Worm (Caenorhabditis elegans) whole organism, L4/young adult: ENCODE data around the gene tif-1A.

Experiments
- W03F9.2 ChIP-seq: fragments of 150-350 bp; optimal IDR thresholded peaks from 2 replicates; lab custom pipeline; 2014; ENCODE audit warnings: missing biosample characterization, missing genetic modification characterization
- dao-5 ChIP-seq: sonication (generic microtip); optimal IDR thresholded peaks from 2 replicates; lab custom pipeline; 2016; ENCODE audit warnings: missing genotype, missing genetic modification characterization, moderate library complexity, missing compliant biosample characterization
- him-1 ChIP-seq: sonication (generic microtip); optimal IDR thresholded peaks from 2 replicates; lab custom pipeline; 2016; ENCODE audit warnings: missing genotype, missing genetic modification reagents, missing genetic modification characterization, missing compliant biosample characterization

The tif-1A gene

DNA sequence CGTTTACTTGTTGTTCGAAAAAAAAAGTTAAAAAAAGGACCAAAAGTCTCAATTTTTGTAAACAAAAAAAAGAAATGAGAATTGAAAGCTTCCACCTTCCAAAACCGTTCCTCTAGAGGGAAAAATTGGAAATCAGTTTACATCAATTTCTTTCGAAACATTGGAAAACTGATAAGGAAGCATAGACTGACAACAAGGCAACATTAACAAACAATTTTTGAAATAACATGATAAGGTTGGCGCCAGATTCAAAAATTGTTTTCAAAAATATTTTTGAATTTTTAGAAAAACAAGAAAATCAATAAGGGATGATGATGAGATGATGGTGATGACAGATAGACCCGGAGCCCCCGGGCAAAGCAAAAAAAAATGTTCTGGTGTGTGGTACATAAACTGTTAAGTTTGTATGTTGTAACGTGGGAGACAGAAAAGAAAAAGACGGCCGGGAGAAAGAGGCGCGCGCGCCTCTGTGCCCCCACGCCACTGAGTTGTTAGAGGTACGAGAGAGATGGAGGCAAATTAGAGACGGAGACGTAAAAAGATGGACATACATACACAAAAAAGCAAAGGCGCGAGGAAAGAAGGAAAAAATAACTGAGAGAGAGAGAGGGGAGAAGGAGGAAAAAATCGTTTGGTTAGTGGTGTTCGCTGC lies 23.8 kb downstream of the tif-1A start:
- TF ChIP-seq W03F9.2 (tag; lab: Kevin White, UChicago) = peak; percentile 46
- TF ChIP-seq him-1 (tag; lab: Kevin White, UChicago) = no peak
- no peak for TF ChIP-seq dao-5 (tag; lab: Kevin White, UChicago)

ce11 chrIII:3978438-3978837 lies 25.5 kb downstream of the tif-1A start:
- TF ChIP-seq W03F9.2 (tag; lab: Kevin White, UChicago) (no peak), him-1 (tag; lab: Kevin White, UChicago) (no peak), dao-5 (tag; lab: Kevin White, UChicago) (no peak)

DNA sequence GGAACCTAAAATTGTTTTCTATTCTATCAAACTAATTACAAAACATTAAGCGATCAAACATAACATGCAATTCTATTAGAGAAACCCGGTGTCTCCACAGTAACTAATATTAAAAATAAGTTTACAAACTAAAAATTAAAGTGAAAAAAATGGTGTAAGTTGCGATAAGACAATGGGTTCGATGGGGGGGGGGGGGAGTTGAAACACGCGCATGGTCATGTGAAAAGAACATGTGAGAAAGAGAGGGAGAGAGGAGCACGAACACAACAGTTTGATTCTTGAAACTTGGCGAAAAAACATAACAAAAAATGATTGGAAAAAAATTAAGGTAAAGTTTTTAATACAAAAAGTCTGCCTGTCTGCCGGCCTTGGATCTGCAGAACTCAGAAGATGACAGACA lies 26.9 kb downstream of the tif-1A start:
- TF ChIP-seq dao-5 (tag; lab: Kevin White, UChicago) = no peak
- TF ChIP-seq W03F9.2 (tag; lab: Kevin White, UChicago) = no peak
- no peak for TF ChIP-seq him-1 (tag; lab: Kevin White, UChicago)

- TF ChIP-seq dao-5 (tag; lab: Kevin White, UChicago) = no peak
- TF ChIP-seq him-1 (tag; lab: Kevin White, UChicago) = no peak
- no peak for TF ChIP-seq W03F9.2 (tag; lab: Kevin White, UChicago)
Measured at ce11 chrIII:3976291-3976690, 27.6 kb downstream of the tif-1A start, which contains the start of gene msi-1. Gene msi-1 (minus strand): TSS chrIII:3976391.

DNA sequence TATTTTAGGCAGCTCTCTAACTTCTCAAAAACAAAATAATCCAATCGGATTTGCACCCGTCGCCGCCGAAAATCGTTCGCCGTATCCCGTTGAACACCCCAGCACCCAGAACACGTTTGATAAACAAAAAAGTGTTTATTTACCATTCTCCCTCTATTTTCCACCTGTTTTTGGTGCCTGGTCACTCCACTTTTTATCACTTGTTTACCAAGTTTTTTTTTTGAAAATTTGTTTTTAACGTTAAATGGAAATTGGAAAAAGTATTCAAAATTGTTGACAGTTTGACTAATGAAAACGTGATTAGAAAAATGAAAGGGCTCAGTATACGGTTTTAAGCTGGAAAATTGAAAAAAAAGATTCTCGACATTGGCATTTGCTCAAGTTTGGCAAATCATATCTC lies 28.9 kb downstream of the tif-1A start:
- TF ChIP-seq dao-5 (tag; lab: Kevin White, UChicago) = no peak

ce11 chrIII:3974503-3974902 lies 29.4 kb downstream of the tif-1A start:
- no peak for TF ChIP-seq him-1 (tag; lab: Kevin White, UChicago)
- no peak for TF ChIP-seq W03F9.2 (tag; lab: Kevin White, UChicago)
- TF ChIP-seq dao-5 (tag; lab: Kevin White, UChicago) = no peak

DNA sequence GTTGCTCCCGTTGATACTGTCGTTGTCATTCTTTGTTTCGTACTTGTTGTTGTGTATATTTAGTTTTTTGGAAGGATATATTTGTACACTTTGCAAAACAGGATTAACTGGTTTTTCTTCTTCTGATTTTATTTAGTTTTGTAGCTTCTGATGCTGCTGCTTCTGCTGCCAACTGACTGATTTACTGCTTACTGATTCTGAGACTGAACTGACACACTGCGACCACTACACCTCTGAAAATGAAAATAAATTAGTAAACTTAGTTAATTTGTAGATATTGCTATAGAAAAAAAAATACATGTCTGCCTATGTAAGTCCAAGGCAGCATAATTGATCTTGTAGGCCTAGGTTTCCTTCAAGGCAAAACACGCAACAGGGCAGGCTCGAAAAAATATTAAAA lies 31.2 kb downstream of the tif-1A start, which contains the start of gene R10E9.4:
Gene R10E9.4, minus strand, starts transcription at position 101 of the 400 bp plus-strand sequence.
- no peak for TF ChIP-seq dao-5 (tag; lab: Kevin White, UChicago)
- TF ChIP-seq W03F9.2 (tag; lab: Kevin White, UChicago) = no peak
- no peak for TF ChIP-seq him-1 (tag; lab: Kevin White, UChicago)

ce11 chrIII:3970395-3970794 lies 33.5 kb downstream of the tif-1A start:
- TF ChIP-seq dao-5 (tag; lab: Kevin White, UChicago) (no peak), W03F9.2 (tag; lab: Kevin White, UChicago) (no peak), him-1 (tag; lab: Kevin White, UChicago) (no peak)

ce11 chrIII:3969133-3969532 lies 34.8 kb downstream of the tif-1A start:
- TF ChIP-seq him-1 (tag; lab: Kevin White, UChicago) (no peak), dao-5 (tag; lab: Kevin White, UChicago) (no peak), W03F9.2 (tag; lab: Kevin White, UChicago) (no peak)

- TF ChIP-seq dao-5 (tag; lab: Kevin White, UChicago) (no peak), him-1 (tag; lab: Kevin White, UChicago) (no peak), W03F9.2 (tag; lab: Kevin White, UChicago) (no peak)
Measured at ce11 chrIII:3966143-3966542, 37.8 kb downstream of the tif-1A start.

- TF ChIP-seq him-1 (tag; lab: Kevin White, UChicago) = no peak
- TF ChIP-seq dao-5 (tag; lab: Kevin White, UChicago) = no peak
- TF ChIP-seq W03F9.2 (tag; lab: Kevin White, UChicago) = no peak
Measured at ce11 chrIII:3964237-3964636, 39.7 kb downstream of the tif-1A start, which contains the start of gene R10E9.2. Gene R10E9.2 (minus strand): TSS chrIII:3964337.

DNA sequence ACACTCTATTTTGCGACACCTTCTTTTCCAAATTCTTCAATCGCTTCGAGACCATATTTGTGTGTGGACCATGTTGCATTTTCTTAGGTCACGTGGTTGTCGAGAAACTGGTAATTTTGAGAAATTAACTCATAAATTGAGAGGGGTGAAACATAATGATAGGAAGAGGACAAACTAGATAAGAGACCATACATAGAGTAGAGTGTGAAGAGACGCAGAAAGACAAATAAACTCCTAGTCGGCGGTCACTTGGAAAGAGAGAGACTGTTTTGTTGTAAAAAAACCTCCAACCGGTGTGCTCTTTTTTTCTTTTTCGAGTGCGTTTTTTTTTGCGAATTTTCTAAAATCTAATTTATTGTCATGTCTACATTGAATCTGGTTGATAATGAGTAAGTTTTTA lies 43.9 kb downstream of the tif-1A start, which contains the start of gene R10E9.3:
Gene R10E9.3, plus strand, starts transcription at position 235 of the 400 bp plus-strand sequence.
- TF ChIP-seq dao-5 (tag; lab: Kevin White, UChicago) = no peak
- TF ChIP-seq him-1 (tag; lab: Kevin White, UChicago) = no peak
- TF ChIP-seq W03F9.2 (tag; lab: Kevin White, UChicago) = no peak

ce11 chrIII:3959206-3959605 lies 44.7 kb downstream of the tif-1A start:
- TF ChIP-seq dao-5 (tag; lab: Kevin White, UChicago) = no peak
- no peak for TF ChIP-seq him-1 (tag; lab: Kevin White, UChicago)
- no peak for TF ChIP-seq W03F9.2 (tag; lab: Kevin White, UChicago)

DNA sequence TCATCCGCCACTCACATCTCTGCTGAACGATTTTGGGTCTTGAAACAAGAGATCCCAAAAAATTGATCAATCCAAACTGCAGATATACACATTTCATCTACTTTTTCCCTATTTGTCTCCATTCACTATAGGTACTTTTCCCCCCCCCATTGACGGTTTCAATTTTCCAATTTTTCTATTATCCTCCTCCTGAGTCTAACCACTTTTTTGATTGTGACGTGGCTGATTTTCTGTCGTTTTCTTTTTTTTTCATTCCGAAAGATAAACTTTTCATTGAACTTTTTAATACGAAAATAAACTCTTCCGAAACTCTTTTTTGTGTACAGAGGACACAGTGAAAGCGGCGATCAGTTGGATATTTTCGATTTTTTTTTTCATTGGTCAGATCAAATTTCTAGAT lies 46.1 kb downstream of the tif-1A start:
- TF ChIP-seq him-1 (tag; lab: Kevin White, UChicago) = no peak
- TF ChIP-seq dao-5 (tag; lab: Kevin White, UChicago) = no peak
- TF ChIP-seq W03F9.2 (tag; lab: Kevin White, UChicago) = no peak
